Fruit fly (Drosophila melanogaster) whole organism: ENCODE measurements around the gene gish.

Experiments
- CG8478 ChIP-seq: fragments of >200 bp; optimal IDR thresholded peaks from 2 replicates; lab custom pipeline; 2018; ENCODE audit warnings: inconsistent platforms
- Dll ChIP-seq: fragments of >200 bp; optimal IDR thresholded peaks from 2 replicates; lab custom pipeline; 2017
- EcR ChIP-seq, 2 experiments: fragments of >200 bp; optimal IDR thresholded peaks; 2 replicates each; lab custom pipeline; 2017; ENCODE audit warnings: missing biosample characterization in 2 of 2, missing genetic modification characterization in 2 of 2, missing genetic modification reagents in 2 of 2
- pan ChIP-seq: fragments of >200 bp; optimal IDR thresholded peaks from 2 replicates; lab custom pipeline; 2017
- psq ChIP-seq: fragments of >200 bp; optimal IDR thresholded peaks from 2 replicates; lab custom pipeline; 2017
- usp ChIP-seq: fragments of >200 bp; optimal IDR thresholded peaks from 2 replicates; lab custom pipeline; 2017; ENCODE audit warnings: missing biosample characterization, missing genetic modification characterization, mixed read lengths

gish gene

dm6 chr3R:16350400-16350799 is 78.1 kb downstream of the gish start:
- no peak for TF ChIP-seq pan (lab: Kevin White, UChicago)
- no peak for TF ChIP-seq CG8478 (lab: Kevin White, UChicago)
- no peak for TF ChIP-seq EcR (GFP tag; optimal IDR thresholded peaks at IDR 0.05; lab: Kevin White, UChicago)
- no peak for TF ChIP-seq usp
- TF ChIP-seq Dll (lab: Kevin White, UChicago): no peak
- TF ChIP-seq psq: no peak

dm6 chr3R:16351044-16351443 is 78.8 kb downstream of the gish start:
- no peak for TF ChIP-seq EcR (GFP tag; optimal IDR thresholded peaks at IDR 0.05; lab: Kevin White, UChicago)
- no peak for TF ChIP-seq pan (lab: Kevin White, UChicago)
- no peak for TF ChIP-seq Dll (lab: Kevin White, UChicago)
- TF ChIP-seq usp: no peak
- TF ChIP-seq CG8478 (lab: Kevin White, UChicago): no peak
- TF ChIP-seq psq: no peak

DNA sequence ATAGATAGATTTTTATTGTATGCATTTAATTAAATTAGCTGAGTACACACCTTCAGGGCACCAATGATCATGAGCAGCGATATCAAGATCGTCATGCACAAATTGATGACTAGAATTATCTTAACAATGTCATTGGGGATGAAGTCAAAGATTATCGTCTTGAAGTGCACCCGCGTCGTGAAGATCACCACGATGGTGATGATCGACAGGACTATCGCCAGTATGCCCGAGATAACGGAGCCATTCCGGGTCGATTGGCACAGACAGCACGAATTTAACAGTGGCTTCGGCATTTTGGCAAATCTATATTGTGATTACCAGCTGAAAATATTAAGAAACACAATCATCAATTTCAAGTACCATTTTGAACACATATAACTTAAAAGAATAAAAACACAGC is 79.8 kb downstream of the gish start:
- no peak for TF ChIP-seq psq
- no peak for TF ChIP-seq CG8478 (lab: Kevin White, UChicago)
- TF ChIP-seq Dll (lab: Kevin White, UChicago): no peak
- TF ChIP-seq EcR (GFP tag; optimal IDR thresholded peaks at IDR 0.05; lab: Kevin White, UChicago): no peak
- no peak for TF ChIP-seq usp
- TF ChIP-seq pan (lab: Kevin White, UChicago): no peak

DNA sequence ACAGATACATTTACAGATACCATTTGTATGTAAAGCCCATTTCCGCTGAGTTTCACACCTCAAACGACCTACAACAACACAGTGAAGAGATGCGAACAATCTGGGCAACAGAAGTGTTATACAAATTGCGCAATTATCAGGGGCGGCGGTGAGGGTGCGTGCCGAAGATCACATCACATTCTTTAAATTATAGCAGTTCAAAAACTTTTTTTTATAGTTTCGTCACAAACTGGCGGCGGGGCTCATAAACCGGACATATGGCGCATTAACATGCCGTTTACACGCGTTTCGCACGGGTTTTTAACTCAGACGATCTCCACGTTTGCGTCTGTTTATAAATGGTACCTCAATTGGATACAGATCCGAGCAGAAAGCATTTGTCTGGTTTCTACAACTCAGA is 80.9 kb downstream of the gish start:
- no peak for TF ChIP-seq EcR (GFP tag; optimal IDR thresholded peaks at IDR 0.05; lab: Kevin White, UChicago)

dm6 chr3R:16353671-16354070 is 81.4 kb downstream of the gish start:
- no peak for TF ChIP-seq CG8478 (lab: Kevin White, UChicago)
- no peak for TF ChIP-seq psq
- no peak for TF ChIP-seq pan (lab: Kevin White, UChicago)
- TF ChIP-seq EcR (GFP tag; optimal IDR thresholded peaks at IDR 0.05; lab: Kevin White, UChicago): no peak
- TF ChIP-seq Dll (lab: Kevin White, UChicago): no peak
- no peak for TF ChIP-seq usp
